Worm (Caenorhabditis elegans): ENCODE data around the gene T25B9.3.
A peak's percentile ranks its signal among the peaks of the same experiment; 100 is the strongest.
"Not testable (repeated sequence)": the region's sequence is repeated elsewhere in the genome, so short reads cannot be mapped to it uniquely, and the experiment has no call there.

T25B9.3 gene

DNA sequence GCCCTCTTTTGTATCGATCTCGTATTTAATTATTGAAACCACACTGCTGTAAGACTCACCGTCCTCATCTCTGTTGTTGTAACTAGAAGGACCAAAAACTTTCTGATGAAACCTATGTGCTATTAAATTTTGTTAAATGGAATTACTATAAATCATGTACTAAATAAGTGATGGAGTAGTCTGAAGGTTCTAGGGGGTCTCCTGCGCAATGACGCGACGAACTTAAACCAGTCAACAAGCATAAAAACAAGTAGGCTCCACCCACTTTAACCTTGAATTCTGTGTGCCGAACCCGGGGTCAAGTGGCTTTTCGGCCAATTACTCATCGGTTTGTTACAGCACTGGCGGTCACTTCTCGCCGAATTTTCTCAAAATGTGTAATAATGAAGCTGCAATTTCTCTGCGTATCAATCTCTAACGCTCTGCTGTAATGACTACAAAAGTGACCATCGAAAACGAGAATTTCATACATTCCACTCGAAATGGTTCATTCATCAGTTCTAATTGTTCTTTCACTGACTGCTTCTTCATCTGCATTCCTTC, 7.5 kb upstream of the T25B9.3 start, which contains the start of gene grl-21:
TSS of gene grl-21 (plus strand) at position 464 of the 543 bp plus-strand sequence.
- TF ChIP-seq gmeb-1 (tag; optimal IDR thresholded peaks at IDR 0.05) = no peak
- TF ChIP-seq nhr-25 (tag; optimal IDR thresholded peaks at IDR 0.05) = peak; percentile 76
- no peak for TF ChIP-seq lsy-2 (tag; optimal IDR thresholded peaks at IDR 0.05)

DNA sequence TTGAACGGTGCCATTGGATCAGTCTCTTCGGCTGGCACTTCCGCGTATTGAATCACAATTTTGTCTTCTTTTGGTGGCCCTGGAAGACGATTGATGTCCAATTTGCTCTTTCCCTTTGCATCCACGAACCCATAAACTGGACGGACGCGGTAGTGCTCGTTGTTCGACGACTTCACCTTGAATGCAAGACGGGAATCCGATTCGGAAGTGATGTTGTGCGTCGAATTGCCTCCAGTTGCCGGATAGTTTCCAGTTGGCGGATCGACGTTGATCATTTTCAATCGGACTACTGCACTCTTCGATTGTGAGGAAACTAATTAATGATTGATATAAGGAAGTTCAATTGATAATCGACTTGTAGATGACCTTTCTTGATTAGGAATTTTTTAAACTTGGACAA, 6.2 kb upstream of the T25B9.3 start, which contains the start of gene ssp-34:
TSS of gene ssp-34 (minus strand) at position 275 of the 400 bp plus-strand sequence.
- TF ChIP-seq ztf-1 (GFP tag; conservative IDR thresholded peaks at IDR 0.05) (no peak), gmeb-1 (tag; optimal IDR thresholded peaks at IDR 0.05) (no peak), dmd-4 (tag; optimal IDR thresholded peaks at IDR 0.05) (no peak), lin-39 (tag; optimal IDR thresholded peaks at IDR 0.05) (no peak), egl-27 (tag; optimal IDR thresholded peaks at IDR 0.05) (no peak), elt-3 (tag; optimal IDR thresholded peaks at IDR 0.05) (no peak), mab-5 (tag; optimal IDR thresholded peaks at IDR 0.05) (no peak), unc-39 (tag; optimal IDR thresholded peaks at IDR 0.05) (no peak), ceh-16 (tag; optimal IDR thresholded peaks at IDR 0.05) (no peak), nhr-129 (tag; optimal IDR thresholded peaks at IDR 0.05) (no peak), zag-1 (tag; optimal IDR thresholded peaks at IDR 0.05) (no peak), nhr-25 (tag; optimal IDR thresholded peaks at IDR 0.05) (no peak), skn-1 (tag; optimal IDR thresholded peaks at IDR 0.05) (no peak), peb-1 (tag; optimal IDR thresholded peaks at IDR 0.05) (no peak)

DNA sequence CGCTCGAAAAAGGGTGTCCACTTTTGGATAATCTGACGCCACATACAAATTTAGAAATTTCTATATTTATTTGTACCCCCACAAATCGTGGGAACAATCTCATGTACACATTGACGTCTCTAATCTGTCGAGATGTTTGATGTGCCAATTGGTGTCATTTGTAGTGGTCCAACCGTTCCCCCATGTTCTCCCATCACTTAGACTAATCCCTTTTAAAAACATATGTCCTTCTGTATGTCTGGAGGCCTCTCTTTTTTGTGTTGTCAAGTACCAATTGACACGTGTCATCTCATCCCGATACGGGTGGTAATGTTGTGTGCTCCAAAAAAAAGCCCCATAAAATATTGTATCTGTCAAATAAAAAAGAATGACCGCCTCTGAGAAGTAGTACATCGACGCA, 757 bp downstream of the T25B9.3 start:
- TF ChIP-seq elt-1 (tag; optimal IDR thresholded peaks at IDR 0.05) (no peak), lin-39 (tag; optimal IDR thresholded peaks at IDR 0.05) (no peak), skn-1 (tag; optimal IDR thresholded peaks at IDR 0.05) (no peak), nhr-25 (tag; optimal IDR thresholded peaks at IDR 0.05) (no peak), zag-1 (tag; optimal IDR thresholded peaks at IDR 0.05) (no peak), C34F6.9 (tag; optimal IDR thresholded peaks at IDR 0.05) (no peak), unc-39 (tag; optimal IDR thresholded peaks at IDR 0.05) (no peak), nhr-12 (tag; optimal IDR thresholded peaks at IDR 0.05) (no peak), fos-1 (tag; optimal IDR thresholded peaks at IDR 0.05) (no peak)

DNA sequence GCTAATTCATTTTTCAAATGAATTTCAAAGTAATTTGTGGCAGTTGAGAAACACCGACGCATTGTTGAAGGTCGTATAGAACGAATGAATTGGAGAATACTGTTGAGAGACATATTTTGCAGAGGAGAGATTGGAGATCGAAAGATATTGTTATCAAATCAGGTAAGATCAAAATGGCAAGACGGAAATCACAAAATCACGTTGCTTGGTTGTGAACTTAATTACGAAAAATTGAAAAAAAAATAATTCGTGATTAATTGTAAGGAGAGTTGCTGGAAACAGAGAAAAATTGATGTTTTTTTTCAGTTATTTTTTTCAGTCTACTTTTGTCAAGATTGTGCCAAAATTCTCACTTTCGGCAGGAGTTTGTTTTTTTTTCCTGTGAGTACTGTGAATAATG, 5.5 kb downstream of the T25B9.3 start, which contains the start of gene T25B9.1:
TSS of gene T25B9.1 (minus strand) at position 101 of the 400 bp plus-strand sequence.
- TF ChIP-seq nhr-25 (tag; optimal IDR thresholded peaks at IDR 0.05) (no peak), lin-13 (GFP tag; optimal IDR thresholded peaks at IDR 0.05) (no peak), mdl-1 (tag; optimal IDR thresholded peaks at IDR 0.05) (no peak), mab-5 (tag; optimal IDR thresholded peaks at IDR 0.05) (no peak), egl-27 (tag; optimal IDR thresholded peaks at IDR 0.05) (no peak), ceh-82 (tag; optimal IDR thresholded peaks at IDR 0.05) (no peak), sem-4 (tag; optimal IDR thresholded peaks at IDR 0.05) (no peak), alr-1 (tag; optimal IDR thresholded peaks at IDR 0.05) (no peak), blmp-1 (tag; optimal IDR thresholded peaks at IDR 0.05; ENCODE audit: insufficient read depth) (no peak)

DNA sequence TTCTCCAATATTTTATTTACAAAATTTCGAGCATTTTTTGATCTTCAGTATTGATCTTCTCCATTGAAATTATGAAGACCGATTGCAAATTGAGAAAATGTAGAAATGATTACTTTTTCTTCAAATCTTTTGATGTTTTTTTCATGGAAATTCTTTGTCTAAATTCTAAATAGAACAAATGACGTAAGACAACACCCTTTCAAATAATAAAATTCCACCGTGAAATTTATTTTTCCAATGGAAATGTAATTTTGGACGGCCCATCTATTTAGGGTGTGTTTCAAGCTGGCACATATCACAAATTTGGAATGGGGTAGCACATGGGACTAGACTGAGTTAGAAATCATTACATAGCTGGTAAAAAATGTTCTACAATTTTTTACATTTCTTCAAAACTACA, 7.2 kb downstream of the T25B9.3 start, which contains the start of gene T25B9.2:
TSS of gene T25B9.2 (minus strand) at position 101 of the 400 bp plus-strand sequence.
- not testable (repeated sequence) for TF ChIP-seq F13H6.1 (tag; optimal IDR thresholded peaks at IDR 0.05); skn-1 (tag; optimal IDR thresholded peaks at IDR 0.05); sma-9 (GFP tag; optimal IDR thresholded peaks at IDR 0.05); sma-9 (tag; optimal IDR thresholded peaks at IDR 0.05)

DNA sequence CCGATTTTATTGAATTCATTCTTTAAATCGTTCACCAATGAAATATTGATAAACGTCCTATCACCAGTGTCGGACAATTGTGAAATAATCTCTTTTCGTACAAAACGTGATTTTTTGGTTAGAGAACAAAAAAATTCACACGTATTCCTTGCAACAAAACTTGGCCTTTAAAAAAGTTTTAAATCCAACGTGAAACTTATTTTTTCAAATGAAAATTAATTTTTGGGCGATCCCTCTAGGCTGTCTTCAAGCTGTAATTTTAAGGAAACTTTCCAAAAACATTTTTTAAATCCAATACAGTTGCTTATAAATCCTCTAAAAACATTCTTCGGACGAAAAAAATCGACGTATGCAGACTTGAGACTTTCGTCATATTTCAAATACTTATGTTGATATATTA, 10.1 kb downstream of the T25B9.3 start, which contains the start of gene T25B9.5:
TSS of gene T25B9.5 (minus strand) at position 101 of the 400 bp plus-strand sequence.
- TF ChIP-seq zag-1 (tag; optimal IDR thresholded peaks at IDR 0.05) = no peak
- TF ChIP-seq ztf-1 (GFP tag; conservative IDR thresholded peaks at IDR 0.05) = no peak

DNA sequence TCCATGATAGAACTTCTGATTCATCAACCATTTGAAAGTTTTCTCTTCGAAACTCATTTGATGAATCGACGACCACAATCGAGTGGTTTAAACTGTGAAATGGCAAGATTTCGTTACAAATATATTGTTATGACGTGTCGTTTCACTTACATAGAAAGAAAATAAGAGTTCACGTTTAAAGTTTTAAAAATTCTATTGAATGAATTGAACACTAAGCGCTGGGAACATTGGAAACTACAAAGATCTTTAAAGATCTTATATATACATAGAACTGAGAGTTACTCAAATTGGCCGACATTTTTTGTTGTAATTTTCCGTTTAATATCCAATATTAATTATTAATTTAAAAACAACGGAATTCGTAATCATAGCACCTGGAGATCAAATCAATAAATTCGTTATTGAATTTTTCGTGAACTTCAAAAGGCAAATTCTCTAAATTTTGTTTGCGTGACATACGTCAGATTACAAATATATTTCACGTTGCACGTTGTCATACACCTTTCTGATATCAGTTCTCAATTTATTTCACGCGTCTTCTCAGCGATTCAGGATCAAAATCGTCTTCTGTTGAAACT, 13.1 kb downstream of the T25B9.3 start, which contains the start of the genes T25B9.4 and T25B9.6:
TSS of gene T25B9.4 (minus strand) at position 101 of the 578 bp plus-strand sequence.
TSS of gene T25B9.6 (plus strand) at position 528 of the 578 bp plus-strand sequence.
- no peak for TF ChIP-seq lin-11 (tag; optimal IDR thresholded peaks at IDR 0.05)
- no peak for TF ChIP-seq crh-2 (tag; optimal IDR thresholded peaks at IDR 0.05)
- no peak for TF ChIP-seq zag-1 (tag; optimal IDR thresholded peaks at IDR 0.05)
- no peak for TF ChIP-seq lin-13 (GFP tag; optimal IDR thresholded peaks at IDR 0.05)
- no peak for TF ChIP-seq fos-1 (tag; optimal IDR thresholded peaks at IDR 0.05)
- no peak for TF ChIP-seq nhr-23 (tag; optimal IDR thresholded peaks at IDR 0.05)
- TF ChIP-seq F13H6.1 (tag; optimal IDR thresholded peaks at IDR 0.05) = no peak
- TF ChIP-seq ceh-82 (tag; optimal IDR thresholded peaks at IDR 0.05) = no peak
- no peak for TF ChIP-seq nhr-25 (tag; optimal IDR thresholded peaks at IDR 0.05)
- TF ChIP-seq sma-3 (GFP tag; optimal IDR thresholded peaks at IDR 0.05) = no peak
- no peak for TF ChIP-seq blmp-1 (tag; optimal IDR thresholded peaks at IDR 0.05; ENCODE audit: insufficient read depth)
- no peak for TF ChIP-seq nhr-77 (tag; optimal IDR thresholded peaks at IDR 0.05)
- no peak for TF ChIP-seq sma-9 (GFP tag; optimal IDR thresholded peaks at IDR 0.05)
- TF ChIP-seq sma-9 (tag; optimal IDR thresholded peaks at IDR 0.05) = no peak
- no peak for TF ChIP-seq sem-4 (tag; optimal IDR thresholded peaks at IDR 0.05)
- no peak for TF ChIP-seq unc-39 (tag; optimal IDR thresholded peaks at IDR 0.05)
- TF ChIP-seq lsy-2 (tag; optimal IDR thresholded peaks at IDR 0.05) = no peak
- TF ChIP-seq nhr-129 (tag; optimal IDR thresholded peaks at IDR 0.05) = no peak
- no peak for TF ChIP-seq lin-39 (tag; optimal IDR thresholded peaks at IDR 0.05)
- no peak for TF ChIP-seq nhr-12 (tag; optimal IDR thresholded peaks at IDR 0.05)
